Worm (Caenorhabditis elegans): ENCODE data around the gene latd-1.

The latd-1 gene

DNA sequence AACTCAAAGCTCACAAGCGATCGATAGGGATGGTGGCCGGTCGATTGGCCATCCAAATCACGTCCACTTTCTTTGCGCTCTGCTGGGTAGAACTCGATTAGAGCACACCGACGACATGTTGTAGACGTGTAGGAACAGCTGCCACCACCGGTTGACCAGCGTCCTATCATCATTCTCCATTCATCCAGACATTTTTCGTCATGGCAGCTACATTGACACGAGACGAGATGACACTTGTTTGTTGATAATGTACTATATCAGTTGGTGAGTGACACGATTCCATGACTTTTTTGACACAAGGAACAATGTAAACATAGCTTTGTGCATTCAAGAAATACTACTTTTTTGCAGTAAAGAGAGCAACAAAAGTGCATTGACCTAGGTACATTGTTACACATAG is 31.1 kb downstream of the latd-1 start:
- TF ChIP-seq dmd-4 (tag; optimal IDR thresholded peaks at IDR 0.05), result no peak
- TF ChIP-seq fos-1 (tag; optimal IDR thresholded peaks at IDR 0.05), result no peak
- no peak for TF ChIP-seq ztf-11 (tag; optimal IDR thresholded peaks at IDR 0.05)
- no peak for TF ChIP-seq egl-27 (tag; optimal IDR thresholded peaks at IDR 0.05)
- TF ChIP-seq lsy-2 (tag; optimal IDR thresholded peaks at IDR 0.05), result no peak
- no peak for TF ChIP-seq lin-39 (tag; optimal IDR thresholded peaks at IDR 0.05)
- no peak for TF ChIP-seq R02D3.7 (tag; optimal IDR thresholded peaks at IDR 0.05)
- TF ChIP-seq nhr-129 (tag; optimal IDR thresholded peaks at IDR 0.05), result peak; percentile 70
- no peak for TF ChIP-seq elt-1 (tag; optimal IDR thresholded peaks at IDR 0.05)
- TF ChIP-seq nhr-11 (tag; optimal IDR thresholded peaks at IDR 0.05), result no peak
- TF ChIP-seq crh-2 (tag; optimal IDR thresholded peaks at IDR 0.05), result no peak
- TF ChIP-seq F13H6.1 (tag; optimal IDR thresholded peaks at IDR 0.05), result peak; percentile 44
- TF ChIP-seq nhr-25 (tag; optimal IDR thresholded peaks at IDR 0.05), result no peak
- TF ChIP-seq ceh-82 (tag; optimal IDR thresholded peaks at IDR 0.05), result no peak

DNA sequence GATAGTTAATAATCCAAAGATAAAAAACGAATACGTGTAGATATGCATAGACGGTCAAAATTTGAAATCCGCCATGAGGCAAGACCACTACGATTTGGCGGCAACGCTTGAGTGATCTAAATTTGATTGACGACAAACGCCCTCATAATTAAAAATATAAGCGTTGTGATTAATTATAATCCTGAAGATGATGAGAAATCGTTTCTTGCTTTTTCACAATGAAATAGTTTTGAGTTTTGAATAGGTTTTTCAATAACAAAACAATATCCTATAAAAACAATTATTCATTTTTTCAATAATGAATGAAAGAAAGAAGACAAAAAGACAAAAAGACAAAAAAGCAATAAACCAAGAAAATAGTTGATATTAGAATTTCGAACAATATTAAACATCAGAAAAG is 50.2 kb downstream of the latd-1 start, which contains the start of gene C54D2.6:
TSS of gene C54D2.6 (minus strand) at position 101 of the 400 bp plus-strand sequence.
- TF ChIP-seq crh-2 (tag; optimal IDR thresholded peaks at IDR 0.05) (no peak), dmd-4 (tag; optimal IDR thresholded peaks at IDR 0.05) (no peak), elt-1 (tag; optimal IDR thresholded peaks at IDR 0.05) (no peak), unc-39 (tag; optimal IDR thresholded peaks at IDR 0.05) (no peak), fos-1 (tag; optimal IDR thresholded peaks at IDR 0.05) (no peak), blmp-1 (tag; optimal IDR thresholded peaks at IDR 0.05; ENCODE audit: insufficient read depth) (no peak), lsy-2 (tag; optimal IDR thresholded peaks at IDR 0.05) (no peak)
